Worm (Caenorhabditis elegans) whole organism, mixed stage, embryonic: ENCODE measurements around the gene Y113G7A.13.

Experiments used
- M03D4.4 ChIP-seq: sonication (generic microtip); optimal IDR thresholded peaks from 2 replicates; lab custom pipeline; 2017; ENCODE audit warnings: mild to moderate bottlenecking, missing genetic modification characterization, missing compliant biosample characterization
- bed-3 ChIP-seq: fragments of 200-800 bp; sonication (Bioruptor generic); optimal IDR thresholded peaks from 3 replicates; lab custom pipeline; 2018; ENCODE audit warnings: mild to moderate bottlenecking, missing genetic modification characterization, moderate library complexity, missing compliant biosample characterization
- blmp-1 ChIP-seq: fragments of 150-350 bp; optimal IDR thresholded peaks from 2 replicates; lab custom pipeline; 2014; ENCODE audit warnings: missing biosample characterization, missing genetic modification characterization
- ceh-39 ChIP-seq: fragments of 150-350 bp; optimal IDR thresholded peaks from 2 replicates; lab custom pipeline; 2014; ENCODE audit warnings: missing biosample characterization, missing genetic modification characterization
- ceh-43 ChIP-seq: fragments of 200-800 bp; sonication (Bioruptor generic); optimal IDR thresholded peaks from 2 replicates; lab custom pipeline; 2018; ENCODE audit warnings: mild to moderate bottlenecking, missing genetic modification characterization, moderate library complexity, missing compliant biosample characterization
- ceh-83 ChIP-seq: fragments of 200-800 bp; sonication (Bioruptor generic); optimal IDR thresholded peaks from 2 replicates; lab custom pipeline; 2018; ENCODE audit warnings: mild to moderate bottlenecking, missing genetic modification characterization, missing compliant biosample characterization
- ces-1 ChIP-seq: fragments of 150-350 bp; optimal IDR thresholded peaks from 2 replicates; lab custom pipeline; 2014; ENCODE audit warnings: missing biosample characterization, missing genetic modification reagents, missing genetic modification characterization
- drap-1 ChIP-seq: fragments of 200-800 bp; sonication (Bioruptor generic); optimal IDR thresholded peaks from 3 replicates; lab custom pipeline; 2018; ENCODE audit warnings: mild to moderate bottlenecking, missing genetic modification characterization, missing compliant biosample characterization
- elt-1 ChIP-seq: sonication (generic microtip); optimal IDR thresholded peaks from 2 replicates; lab custom pipeline; 2017; ENCODE audit warnings: missing genetic modification characterization, mild to moderate bottlenecking, missing compliant biosample characterization, antibody characterized with exemption, moderate library complexity, borderline replicate concordance; ENCODE audit not compliant: insufficient read depth
- elt-3 ChIP-seq: fragments of 150-350 bp; optimal IDR thresholded peaks from 2 replicates; lab custom pipeline; 2014; ENCODE audit warnings: missing biosample characterization, missing genetic modification characterization
- flh-1 ChIP-seq: fragments of 200-800 bp; sonication (Bioruptor generic); optimal IDR thresholded peaks from 2 replicates; lab custom pipeline; 2018; ENCODE audit warnings: mild to moderate bottlenecking, missing genetic modification characterization, moderate library complexity, missing compliant biosample characterization
- hlh-1 ChIP-seq: fragments of 150-350 bp; optimal IDR thresholded peaks from 2 replicates; lab custom pipeline; 2014; ENCODE audit warnings: missing biosample characterization, missing genetic modification reagents, missing genetic modification characterization
- lin-32 ChIP-seq: fragments of 200-800 bp; sonication (Bioruptor generic); optimal IDR thresholded peaks from 2 replicates; lab custom pipeline; 2018; ENCODE audit warnings: mild to moderate bottlenecking, missing genetic modification characterization, missing compliant biosample characterization
- lsy-2 ChIP-seq: fragments of 150-350 bp; optimal IDR thresholded peaks from 2 replicates; lab custom pipeline; 2014; ENCODE audit warnings: missing biosample characterization, missing genetic modification characterization
- mep-1 ChIP-seq: fragments of 150-350 bp; optimal IDR thresholded peaks from 2 replicates; lab custom pipeline; 2017; ENCODE audit warnings: missing biosample characterization, missing genetic modification reagents, missing genetic modification characterization, inconsistent platforms
- mls-2 ChIP-seq: sonication (generic microtip); optimal IDR thresholded peaks from 2 replicates; lab custom pipeline; 2016; ENCODE audit warnings: mild to moderate bottlenecking, missing genetic modification characterization, moderate library complexity, missing compliant biosample characterization
- nhr-12 ChIP-seq: fragments of 150-350 bp; optimal IDR thresholded peaks from 2 replicates; lab custom pipeline; 2014; ENCODE audit warnings: missing biosample characterization, missing genetic modification characterization
- nhr-2 ChIP-seq: fragments of 150-350 bp; optimal IDR thresholded peaks from 2 replicates; lab custom pipeline; 2014; ENCODE audit warnings: missing biosample characterization, missing genetic modification characterization
- nhr-28 ChIP-seq: fragments of 150-350 bp; optimal IDR thresholded peaks from 2 replicates; lab custom pipeline; 2014; ENCODE audit warnings: missing biosample characterization, missing genetic modification characterization
- nhr-76 ChIP-seq: sonication (generic microtip); optimal IDR thresholded peaks from 2 replicates; lab custom pipeline; 2017; ENCODE audit warnings: missing biosample characterization, missing genetic modification characterization
- pha-4 ChIP-seq: fragments of 150-350 bp; optimal IDR thresholded peaks from 2 replicates; lab custom pipeline; 2018; ENCODE audit warnings: missing biosample characterization, missing genetic modification reagents, missing genetic modification characterization
- sem-2 ChIP-seq: fragments of 200-800 bp; sonication (Bioruptor generic); optimal IDR thresholded peaks from 2 replicates; lab custom pipeline; 2018; ENCODE audit warnings: mild to moderate bottlenecking, missing genetic modification characterization, missing compliant biosample characterization
- snpc-4 ChIP-seq: fragments of 150-350 bp; optimal IDR thresholded peaks from 2 replicates; lab custom pipeline; 2014; ENCODE audit warnings: missing biosample characterization, missing genetic modification characterization
- sptf-1 ChIP-seq: sonication (generic microtip); optimal IDR thresholded peaks from 2 replicates; lab custom pipeline; 2017; ENCODE audit warnings: mild to moderate bottlenecking, missing genetic modification characterization, moderate library complexity, missing compliant biosample characterization
- tbx-8 ChIP-seq: fragments of 200-800 bp; sonication (Bioruptor generic); optimal IDR thresholded peaks from 2 replicates; lab custom pipeline; 2018; ENCODE audit warnings: mild to moderate bottlenecking, missing genetic modification characterization, moderate library complexity, missing compliant biosample characterization
- unc-120 ChIP-seq: sonication (generic microtip); optimal IDR thresholded peaks from 2 replicates; lab custom pipeline; 2017; ENCODE audit warnings: missing genetic modification characterization, missing compliant biosample characterization; ENCODE audit not compliant: poor library complexity, severe bottlenecking
- unc-39 ChIP-seq: fragments of 150-350 bp; optimal IDR thresholded peaks from 2 replicates; lab custom pipeline; 2014; ENCODE audit warnings: missing biosample characterization, missing genetic modification characterization
- unc-62 ChIP-seq: fragments of 150-350 bp; optimal IDR thresholded peaks from 2 replicates; lab custom pipeline; 2014; ENCODE audit warnings: missing biosample characterization, missing genetic modification reagents, missing genetic modification characterization
- zip-8 ChIP-seq: fragments of 150-350 bp; optimal IDR thresholded peaks from 2 replicates; lab custom pipeline; 2014; ENCODE audit warnings: missing biosample characterization, missing genetic modification characterization

The Y113G7A.13 gene

DNA sequence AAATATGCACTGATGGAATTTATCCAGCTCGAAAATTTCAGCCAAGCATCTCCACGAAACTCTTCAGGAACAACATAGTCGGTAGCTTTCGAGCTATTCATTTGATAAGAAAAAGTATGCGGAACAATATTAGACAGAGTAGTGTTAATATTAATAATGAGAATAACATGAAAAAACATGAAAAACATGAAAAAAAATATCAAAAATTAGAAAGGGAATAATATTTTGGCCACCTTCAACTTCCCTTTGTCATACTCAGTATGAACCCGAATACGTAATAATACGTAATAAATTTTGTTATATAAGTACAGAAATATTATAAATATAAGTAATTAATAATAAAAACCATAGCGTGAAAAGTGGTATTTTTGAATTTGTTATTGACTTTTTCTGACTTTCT is 23.9 kb downstream of the Y113G7A.13 start, which contains the start of gene srw-39:
Gene srw-39 (minus strand): TSS at position 101 of the 400 bp plus-strand sequence.
- no peak for TF ChIP-seq nhr-2
- TF ChIP-seq nhr-28 (tag; lab: Kevin White, UChicago), result no peak
- TF ChIP-seq tbx-8 (GFP tag; lab: Kevin White, UChicago), result no peak
- TF ChIP-seq mep-1 (tag; lab: Kevin White, UChicago), result no peak
- TF ChIP-seq bed-3 (GFP tag; lab: Kevin White, UChicago), result no peak
- TF ChIP-seq lin-32, result no peak
- no peak for TF ChIP-seq ceh-39
- no peak for TF ChIP-seq nhr-12 (tag; lab: Kevin White, UChicago)
- TF ChIP-seq snpc-4 (tag; lab: Kevin White, UChicago), result no peak
- no peak for TF ChIP-seq pha-4 (tag; lab: Kevin White, UChicago)
- no peak for TF ChIP-seq flh-1 (GFP tag; lab: Kevin White, UChicago)
- no peak for TF ChIP-seq sptf-1 (tag; lab: Kevin White, UChicago)
- no peak for TF ChIP-seq unc-120 (tag; lab: Kevin White, UChicago)
- no peak for TF ChIP-seq unc-62 (GFP tag; lab: Kevin White, UChicago)

DNA sequence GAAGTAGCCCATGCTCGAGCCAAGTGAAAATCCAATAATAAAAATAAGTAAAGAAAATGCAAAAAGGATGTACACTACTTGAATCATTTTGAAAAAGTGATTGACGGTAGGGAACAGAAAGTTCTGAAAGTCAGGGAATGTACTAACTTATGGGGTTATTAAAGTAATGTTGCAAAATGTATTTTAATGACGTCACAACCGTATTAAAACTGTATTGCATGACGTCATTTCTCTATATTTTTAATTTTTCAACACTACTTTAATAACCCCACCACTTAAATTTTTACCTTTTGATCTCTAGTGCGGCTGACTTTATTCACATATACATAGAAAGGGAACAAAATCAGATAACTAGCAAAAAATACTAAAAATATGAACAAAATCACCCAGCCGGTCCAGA is 34.3 kb downstream of the Y113G7A.13 start:
- TF ChIP-seq ces-1, result no peak
- TF ChIP-seq zip-8 (tag; lab: Kevin White, UChicago), result peak; percentile 98

- no peak for TF ChIP-seq lsy-2 (tag; lab: Kevin White, UChicago)
- TF ChIP-seq, all 35 proteins: peak for 0
Observed at ce11 chrV:20186579-20186978, 38.6 kb downstream of the Y113G7A.13 start, which contains the start of gene srz-16. Gene srz-16, minus strand, starts transcription at chrV:20186679.

- TF ChIP-seq hlh-1 (tag; lab: Kevin White, UChicago), result no peak
- TF ChIP-seq sem-2, result no peak
- TF ChIP-seq nhr-76 (tag; lab: Kevin White, UChicago), result no peak
- TF ChIP-seq tbx-8 (GFP tag; lab: Kevin White, UChicago), result no peak
- TF ChIP-seq, all 35 proteins: peak for 0
Observed at ce11 chrV:20188790-20189189, 40.8 kb downstream of the Y113G7A.13 start, which contains the start of gene fbxa-116. Gene fbxa-116, minus strand, starts transcription at chrV:20188890.

DNA sequence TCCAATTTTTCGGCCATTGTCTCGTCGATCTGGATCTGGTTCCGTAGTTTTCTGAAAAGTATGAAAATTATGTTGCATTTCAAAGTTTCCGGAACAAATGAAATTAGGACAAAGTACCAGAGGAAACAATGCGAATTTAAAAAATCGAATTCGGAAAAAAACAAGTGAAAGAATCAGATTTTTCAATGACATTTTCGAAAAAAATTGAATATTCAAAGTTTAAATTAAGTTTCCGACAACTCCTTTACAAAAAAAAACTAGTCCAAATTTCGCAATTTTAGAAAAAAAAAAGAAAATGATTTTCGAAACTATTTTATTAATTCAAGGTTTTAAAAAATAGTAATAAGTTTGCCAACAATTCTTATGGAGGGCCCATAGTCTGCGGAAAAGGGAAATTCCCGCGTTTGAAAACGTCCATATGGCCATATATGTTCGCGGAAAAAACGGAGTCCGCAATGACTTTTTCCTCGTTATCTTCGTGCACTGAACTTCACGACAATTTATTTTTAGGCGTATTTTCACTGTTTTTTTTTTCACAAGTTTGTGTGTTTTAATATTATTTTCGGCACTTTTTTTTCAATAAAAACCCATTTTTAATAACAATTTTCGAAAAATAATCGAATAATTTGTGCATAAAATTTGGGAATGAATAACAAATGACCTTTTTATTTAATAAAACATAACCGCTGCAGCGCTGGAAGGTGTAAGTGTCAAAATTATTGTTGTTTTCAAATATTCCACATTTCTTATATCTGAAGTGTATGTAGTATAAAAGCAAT is 44.3 kb downstream of the Y113G7A.13 start, which contains the start of the genes fbxa-115 and Y113G7B.27:
Gene fbxa-115 (minus strand): TSS at position 51 of the 779 bp plus-strand sequence.
Gene Y113G7B.27 (plus strand): TSS at position 729 of the 779 bp plus-strand sequence.
- TF ChIP-seq flh-1 (GFP tag; lab: Kevin White, UChicago) (no peak), ceh-83 (no peak), nhr-28 (tag; lab: Kevin White, UChicago) (no peak), pha-4 (tag; lab: Kevin White, UChicago) (no peak), elt-1 (tag; lab: Kevin White, UChicago) (no peak), nhr-76 (tag; lab: Kevin White, UChicago) (no peak), hlh-1 (tag; lab: Kevin White, UChicago) (no peak), ces-1 (no peak), nhr-12 (tag; lab: Kevin White, UChicago) (no peak), drap-1 (GFP tag; lab: Kevin White, UChicago) (no peak), blmp-1 (tag; lab: Kevin White, UChicago) (no peak), ceh-39 (no peak), unc-39 (tag; lab: Kevin White, UChicago) (no peak), M03D4.4 (tag; lab: Kevin White, UChicago) (no peak), tbx-8 (GFP tag; lab: Kevin White, UChicago) (no peak)
- TF ChIP-seq, all 35 proteins: peak for 0

DNA sequence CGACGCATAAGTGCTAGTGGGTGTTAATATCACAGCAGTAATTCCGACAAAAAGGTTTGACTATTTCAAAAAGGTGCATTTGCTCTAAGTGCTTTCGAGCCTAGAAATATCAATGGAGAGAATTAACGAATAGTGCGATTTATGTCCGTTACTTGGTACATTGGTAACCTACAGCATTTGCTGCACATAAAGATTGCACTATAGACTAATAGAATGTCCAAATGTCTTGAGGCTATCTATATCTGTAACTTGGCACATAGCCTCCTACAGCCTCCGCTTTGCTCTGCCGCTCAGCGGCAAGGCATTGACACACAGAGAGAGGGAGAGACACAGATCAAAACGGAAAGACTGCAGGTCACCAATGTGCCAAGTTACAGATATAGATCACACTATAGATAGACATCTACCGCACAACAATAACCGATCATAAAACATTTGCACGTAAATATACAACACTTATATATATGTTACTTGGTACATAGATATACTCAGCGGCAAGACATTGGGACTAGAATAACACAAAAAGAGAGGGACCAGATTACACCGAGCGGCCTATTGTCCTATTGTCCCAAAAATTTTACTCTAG is 47.5 kb downstream of the Y113G7A.13 start, which contains the start of the genes srh-217 and Y113G7B.28:
Gene srh-217 (minus strand): TSS at position 101 of the 586 bp plus-strand sequence.
Gene Y113G7B.28 (plus strand): TSS at position 536 of the 586 bp plus-strand sequence.
- TF ChIP-seq ceh-43 (GFP tag; lab: Kevin White, UChicago) (no peak), elt-1 (tag; lab: Kevin White, UChicago) (peak; percentile 14), elt-3 (no peak), ceh-83 (no peak), mls-2 (tag; lab: Kevin White, UChicago) (no peak)
